Fruit fly (Drosophila melanogaster): ENCODE results near the gene Brms1.

DNA sequence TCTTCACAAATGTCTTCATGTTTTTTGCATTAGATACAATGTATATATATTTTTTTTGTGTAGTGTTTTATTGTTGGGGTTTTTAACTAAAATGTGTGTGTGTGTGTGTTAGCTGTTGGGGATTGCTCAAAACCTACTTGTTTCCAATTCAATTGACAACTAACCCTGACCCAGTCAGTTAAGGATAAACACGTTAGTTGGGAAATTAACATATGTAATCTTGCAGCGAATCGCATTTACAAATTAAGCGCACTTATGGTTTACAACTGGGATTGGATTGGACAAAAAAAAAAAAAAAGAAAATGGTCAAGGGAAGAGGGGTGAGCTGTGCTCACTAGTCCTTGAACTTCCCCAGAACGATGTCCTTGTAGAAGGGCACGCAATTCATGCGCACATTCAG lies 10.9 kb downstream of the Brms1 start, which contains the start of gene CG32650:
- TF ChIP-seq pan (optimal IDR thresholded peaks at IDR 0.05) (no peak), Dll (optimal IDR thresholded peaks at IDR 0.05) (no peak), psq (optimal IDR thresholded peaks at IDR 0.05) (no peak), EcR (GFP tag; optimal IDR thresholded peaks at IDR 0.05) (no peak), CG8478 (optimal IDR thresholded peaks at IDR 0.05) (no peak)

All from whole organism.